Worm (Caenorhabditis elegans) whole organism, late embryonic: ENCODE measurements around the gene ftt-2.

Experiments
- C38D4.7 ChIP-seq: fragments of 200-800 bp; sonication (Bioruptor generic); optimal IDR thresholded peaks from 2 replicates; lab custom pipeline; 2018; ENCODE audit warnings: mild to moderate bottlenecking, missing genetic modification characterization, moderate library complexity, missing compliant biosample characterization
- K09A11.1 ChIP-seq: sonication (generic microtip); optimal IDR thresholded peaks from 2 replicates; lab custom pipeline; 2017; ENCODE audit warnings: antibody characterized with exemption, mild to moderate bottlenecking, missing genetic modification characterization, missing compliant biosample characterization; ENCODE audit not compliant: insufficient read depth
- hlh-15 ChIP-seq: sonication (generic microtip); optimal IDR thresholded peaks from 2 replicates; lab custom pipeline; 2016; ENCODE audit warnings: missing genetic modification characterization, missing compliant biosample characterization
- ref-2 ChIP-seq: sonication (generic microtip); optimal IDR thresholded peaks from 2 replicates; lab custom pipeline; 2016; ENCODE audit warnings: missing genetic modification characterization, missing compliant biosample characterization
- zip-5 ChIP-seq: sonication (generic microtip); optimal IDR thresholded peaks from 2 replicates; lab custom pipeline; 2016; ENCODE audit warnings: missing genetic modification characterization, missing compliant biosample characterization

- TF ChIP-seq zip-5 (tag; lab: Kevin White, UChicago) (no peak), K09A11.1 (no peak), hlh-15 (tag; lab: Kevin White, UChicago) (no peak), C38D4.7 (GFP tag; lab: Kevin White, UChicago) (no peak), ref-2 (no peak)
Observed at ce11 chrX:11554522-11554921, 50.7 kb downstream of the ftt-2 start.
